Worm (Caenorhabditis elegans): ENCODE data around the gene srh-145.

DNA sequence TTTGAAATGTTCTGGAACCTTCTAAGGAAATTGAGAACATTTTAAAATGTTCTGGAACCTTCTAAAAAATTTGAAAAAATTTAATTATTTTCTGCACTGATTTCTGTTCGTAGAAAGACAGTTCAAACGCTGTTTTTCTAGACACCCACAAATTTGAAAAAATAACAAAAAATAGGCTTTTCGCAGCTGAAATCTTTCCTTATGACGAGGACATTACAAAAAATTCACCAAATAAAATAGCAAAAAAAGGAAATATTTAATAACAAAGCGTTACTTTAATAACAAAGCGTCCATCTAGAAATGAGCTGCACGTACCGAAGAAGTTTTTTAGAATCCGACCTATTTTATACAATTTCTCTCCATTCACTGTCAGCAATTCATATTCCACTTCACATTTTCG lies 33.1 kb downstream of the srh-145 start, which contains the start of gene srh-141:
- TF ChIP-seq ces-1 (GFP tag; optimal IDR thresholded peaks at IDR 0.05) (no peak), ceh-83 (GFP tag; optimal IDR thresholded peaks at IDR 0.05) (no peak), nhr-12 (tag; optimal IDR thresholded peaks at IDR 0.05) (no peak)

All from whole organism, mixed stage, embryonic.